Worm (Caenorhabditis elegans) whole organism, L1 larva: ENCODE data around the gene mmad-1.

ENCODE experiments used
- C16A3.4 ChIP-seq: fragments of 150-350 bp; optimal IDR thresholded peaks from 2 replicates; lab custom pipeline; 2014; ENCODE audit warnings: missing biosample characterization, missing genetic modification characterization
- F16B12.6 ChIP-seq: fragments of 150-350 bp; optimal IDR thresholded peaks from 2 replicates; lab custom pipeline; 2014; ENCODE audit warnings: missing biosample characterization, missing genetic modification characterization
- Y116A8C.19 ChIP-seq: sonication (generic microtip); optimal IDR thresholded peaks from 2 replicates; lab custom pipeline; 2016; ENCODE audit warnings: missing compliant biosample characterization, missing genetic modification characterization, borderline replicate concordance
- aha-1 ChIP-seq: fragments of 150-350 bp; optimal IDR thresholded peaks from 2 replicates; lab custom pipeline; 2014; ENCODE audit warnings: missing biosample characterization, missing genetic modification characterization
- ama-1 ChIP-seq: fragments of 150-350 bp; optimal IDR thresholded peaks from 2 replicates; lab custom pipeline; 2014
- blmp-1 ChIP-seq: fragments of 150-350 bp; optimal IDR thresholded peaks from 2 replicates; lab custom pipeline; 2014; ENCODE audit warnings: missing biosample characterization, missing genetic modification characterization
- ceh-8 ChIP-seq: fragments of 200-800 bp; sonication (Bioruptor generic); optimal IDR thresholded peaks from 2 replicates; lab custom pipeline; 2018; ENCODE audit warnings: mild to moderate bottlenecking, missing genetic modification characterization, moderate library complexity, missing compliant biosample characterization
- ceh-82 ChIP-seq, 3 experiments: fragments of 150-350 bp in 1 of 3; sonication (generic microtip) in 2 of 3; optimal IDR thresholded peaks; 2 replicates each; lab custom pipeline; 2014 to 2017; ENCODE audit warnings: missing biosample characterization in 3 of 3, missing genetic modification characterization in 3 of 3
- ceh-90 ChIP-seq: sonication (generic microtip); optimal IDR thresholded peaks from 2 replicates; lab custom pipeline; 2016; ENCODE audit warnings: missing genetic modification characterization, missing compliant biosample characterization
- ces-1 ChIP-seq: fragments of 150-350 bp; optimal IDR thresholded peaks from 2 replicates; lab custom pipeline; 2014; ENCODE audit warnings: missing biosample characterization, missing genetic modification reagents, missing genetic modification characterization
- dpl-1 ChIP-seq, 3 experiments: fragments of 150-350 bp in 2 of 3; sonication (generic microtip) in 1 of 3; optimal IDR thresholded peaks; 2 replicates each; lab custom pipeline; 2014 to 2017; ENCODE audit warnings: missing biosample characterization in 3 of 3, missing genetic modification characterization in 3 of 3, missing genetic modification reagents in 3 of 3
- dsc-1 ChIP-seq: sonication (generic microtip); optimal IDR thresholded peaks from 2 replicates; lab custom pipeline; 2016; ENCODE audit warnings: mild to moderate bottlenecking, missing genetic modification characterization, missing compliant biosample characterization
- efl-1 ChIP-seq, 4 experiments: fragments of 150-350 bp; optimal IDR thresholded peaks in 3 of 4; peaks in 1 of 4; 1 replicate in 1 of 4; 2 replicates in 3 of 4; lab custom pipeline; 2014; ENCODE audit warnings: missing biosample characterization in 2 of 4, missing genetic modification characterization in 2 of 4, missing genetic modification reagents in 2 of 4
- efl-3 ChIP-seq: fragments of 200-800 bp; sonication (Bioruptor generic); optimal IDR thresholded peaks from 2 replicates; lab custom pipeline; 2018; ENCODE audit warnings: mild to moderate bottlenecking, missing genetic modification characterization, missing compliant biosample characterization
- egl-13 ChIP-seq: sonication (generic microtip); optimal IDR thresholded peaks from 2 replicates; lab custom pipeline; 2016; ENCODE audit warnings: missing genotype, missing genetic modification reagents, missing genetic modification characterization, missing compliant biosample characterization
- egl-27 ChIP-seq, 2 experiments: fragments of 150-350 bp in 1 of 2; sonication (generic microtip); optimal IDR thresholded peaks; 3 replicates each; lab custom pipeline; 2017 to 2018; ENCODE audit warnings: missing biosample characterization in 2 of 2, missing genetic modification characterization in 2 of 2, missing genetic modification reagents in 2 of 2
- ets-5 ChIP-seq: fragments of 200-800 bp; sonication (Bioruptor generic); IDR thresholded peaks from 2 replicates; pipeline ENCODE4 v1.3.6; 2022; ENCODE audit warnings: missing genetic modification characterization, missing compliant biosample characterization
- fkh-10 ChIP-seq: sonication (generic microtip); optimal IDR thresholded peaks from 2 replicates; lab custom pipeline; 2017; ENCODE audit warnings: missing biosample characterization, missing genetic modification reagents, missing genetic modification characterization
- fkh-4 ChIP-seq: sonication (generic microtip); optimal IDR thresholded peaks from 2 replicates; lab custom pipeline; 2016; ENCODE audit warnings: missing compliant biosample characterization, missing genetic modification characterization, borderline replicate concordance
- fkh-8 ChIP-seq: sonication (generic microtip); optimal IDR thresholded peaks from 2 replicates; lab custom pipeline; 2016; ENCODE audit warnings: mild to moderate bottlenecking, missing genetic modification characterization, missing compliant biosample characterization
- fos-1 ChIP-seq: fragments of 150-350 bp; optimal IDR thresholded peaks from 2 replicates; lab custom pipeline; 2014; ENCODE audit warnings: missing biosample characterization, missing genetic modification characterization
- grh-1 ChIP-seq: fragments of 200-800 bp; sonication (Bioruptor generic); IDR thresholded peaks from 2 replicates; pipeline ENCODE4 v1.3.6; 2022; ENCODE audit warnings: missing genetic modification reagents, missing genetic modification characterization, missing compliant biosample characterization
- hpl-2 ChIP-seq: fragments of 150-350 bp; optimal IDR thresholded peaks from 2 replicates; lab custom pipeline; 2014; ENCODE audit warnings: missing biosample characterization, missing genetic modification reagents, missing genetic modification characterization
- lin-13 ChIP-seq: fragments of 150-350 bp; optimal IDR thresholded peaks from 2 replicates; lab custom pipeline; 2014; ENCODE audit warnings: missing biosample characterization, missing genetic modification reagents, missing genetic modification characterization
- lin-14 ChIP-seq: fragments of 200-800 bp; sonication (Bioruptor generic); optimal IDR thresholded peaks from 2 replicates; lab custom pipeline; 2018; ENCODE audit warnings: mild to moderate bottlenecking, missing genetic modification characterization, moderate library complexity, missing compliant biosample characterization
- lin-15B ChIP-seq: fragments of 150-350 bp; sonication (generic microtip); optimal IDR thresholded peaks from 3 replicates; lab custom pipeline; 2014; ENCODE audit warnings: missing biosample characterization, missing genetic modification characterization
- lin-35 ChIP-seq, 2 experiments: fragments of 150-350 bp; optimal IDR thresholded peaks; 2 replicates each; lab custom pipeline; 2014; ENCODE audit warnings: missing biosample characterization in 2 of 2, missing genetic modification characterization in 2 of 2, missing genetic modification reagents in 2 of 2
- lin-39 ChIP-seq: fragments of 150-350 bp; optimal IDR thresholded peaks from 2 replicates; lab custom pipeline; 2014; ENCODE audit warnings: missing biosample characterization, missing genetic modification reagents, missing genetic modification characterization
- lir-3 ChIP-seq: sonication (generic microtip); optimal IDR thresholded peaks from 2 replicates; lab custom pipeline; 2016; ENCODE audit warnings: mild to moderate bottlenecking, missing genetic modification characterization, moderate library complexity, missing compliant biosample characterization; ENCODE audit not compliant: poor library complexity
- lsy-2 ChIP-seq, 2 experiments: fragments of 150-350 bp; optimal IDR thresholded peaks; 2 replicates each; lab custom pipeline; 2014; ENCODE audit warnings: missing biosample characterization in 2 of 2, missing genetic modification characterization in 2 of 2
- mab-9 ChIP-seq: fragments of 200-800 bp; sonication (Bioruptor generic); IDR thresholded peaks from 2 replicates; pipeline ENCODE4 v1.3.6; 2022; ENCODE audit warnings: missing genetic modification reagents, missing genetic modification characterization, missing compliant biosample characterization
- mdl-1 ChIP-seq, 2 experiments: fragments of 150-350 bp; optimal IDR thresholded peaks; 2 replicates each; lab custom pipeline; 2014 to 2017; ENCODE audit warnings: missing biosample characterization in 2 of 2, missing genetic modification characterization in 2 of 2, inconsistent platforms in 1 of 2
- mef-2 ChIP-seq: fragments of 150-350 bp; optimal IDR thresholded peaks from 2 replicates; lab custom pipeline; 2014; ENCODE audit warnings: missing biosample characterization, missing genetic modification characterization
- mep-1 ChIP-seq: fragments of 150-350 bp; optimal IDR thresholded peaks from 2 replicates; lab custom pipeline; 2014; ENCODE audit warnings: missing biosample characterization, missing genetic modification characterization
- nhr-12 ChIP-seq: sonication (generic microtip); optimal IDR thresholded peaks from 2 replicates; lab custom pipeline; 2017; ENCODE audit warnings: missing biosample characterization, missing genetic modification characterization
- nhr-237 ChIP-seq: fragments of 150-350 bp; optimal IDR thresholded peaks from 2 replicates; lab custom pipeline; 2014; ENCODE audit warnings: missing biosample characterization, missing genetic modification characterization
- nhr-47 ChIP-seq: sonication (generic microtip); optimal IDR thresholded peaks from 2 replicates; lab custom pipeline; 2016; ENCODE audit warnings: mild to moderate bottlenecking, missing genetic modification characterization, moderate library complexity, missing compliant biosample characterization
- nhr-84 ChIP-seq: sonication (generic microtip); optimal IDR thresholded peaks from 2 replicates; lab custom pipeline; 2017; ENCODE audit warnings: missing biosample characterization, missing genetic modification characterization
- nhr-85 ChIP-seq: sonication (generic microtip); peaks from one replicate; lab custom pipeline; 2016; ENCODE audit warnings: missing genetic modification characterization, inconsistent platforms, missing compliant biosample characterization
- nhr-90 ChIP-seq: sonication (generic microtip); optimal IDR thresholded peaks from 2 replicates; lab custom pipeline; 2016; ENCODE audit warnings: mild to moderate bottlenecking, missing genetic modification characterization, missing compliant biosample characterization; ENCODE audit not compliant: poor library complexity
- skn-1 ChIP-seq: fragments of 150-350 bp; optimal IDR thresholded peaks from 2 replicates; lab custom pipeline; 2014; ENCODE audit warnings: missing biosample characterization, missing genetic modification characterization
- snpc-4 ChIP-seq: fragments of 150-350 bp; optimal IDR thresholded peaks from 2 replicates; lab custom pipeline; 2014; ENCODE audit warnings: missing biosample characterization, missing genetic modification characterization
- snu-23 ChIP-seq: sonication (generic microtip); optimal IDR thresholded peaks from 2 replicates; lab custom pipeline; 2016; ENCODE audit warnings: missing genetic modification characterization, missing compliant biosample characterization
- sox-4 ChIP-seq: sonication (generic microtip); optimal IDR thresholded peaks from 2 replicates; lab custom pipeline; 2016; ENCODE audit warnings: missing genetic modification characterization, missing compliant biosample characterization
- sup-37 ChIP-seq: fragments of 200-800 bp; sonication (Bioruptor generic); optimal IDR thresholded peaks from 2 replicates; lab custom pipeline; 2018; ENCODE audit warnings: mild to moderate bottlenecking, missing genetic modification characterization, missing compliant biosample characterization
- swsn-7 ChIP-seq: sonication (generic microtip); optimal IDR thresholded peaks from 2 replicates; lab custom pipeline; 2016; ENCODE audit warnings: missing genetic modification characterization, missing compliant biosample characterization
- tbx-2 ChIP-seq: sonication (generic microtip); optimal IDR thresholded peaks from 2 replicates; lab custom pipeline; 2016; ENCODE audit warnings: missing genetic modification characterization, missing compliant biosample characterization
- tlp-1 ChIP-seq: fragments of 150-350 bp; optimal IDR thresholded peaks from 2 replicates; lab custom pipeline; 2014; ENCODE audit warnings: missing biosample characterization, missing genetic modification characterization
- unc-130 ChIP-seq: fragments of 150-350 bp; optimal IDR thresholded peaks from 2 replicates; lab custom pipeline; 2017; ENCODE audit warnings: missing biosample characterization, missing genetic modification characterization, inconsistent platforms
- unc-62 ChIP-seq: fragments of 150-350 bp; optimal IDR thresholded peaks from 2 replicates; lab custom pipeline; 2014; ENCODE audit warnings: missing biosample characterization, missing genetic modification reagents, missing genetic modification characterization
- vab-15 ChIP-seq: sonication (generic microtip); optimal IDR thresholded peaks from 2 replicates; lab custom pipeline; 2017; ENCODE audit warnings: missing genotype, mild to moderate bottlenecking, missing genetic modification characterization, missing compliant biosample characterization
- zip-4 ChIP-seq: fragments of 200-800 bp; sonication (Bioruptor generic); optimal IDR thresholded peaks from 2 replicates; lab custom pipeline; 2018; ENCODE audit warnings: mild to moderate bottlenecking, missing genetic modification characterization, moderate library complexity, missing compliant biosample characterization
- ztf-11 ChIP-seq, 2 experiments: sonication (generic microtip); optimal IDR thresholded peaks; 2 replicates each; lab custom pipeline; 2016 to 2017; ENCODE audit warnings: missing genetic modification characterization in 2 of 2, missing biosample characterization in 1 of 2, missing compliant biosample characterization in 1 of 2
- ztf-4 ChIP-seq: fragments of 150-350 bp; optimal IDR thresholded peaks from 2 replicates; lab custom pipeline; 2014; ENCODE audit warnings: missing biosample characterization, missing genetic modification characterization

Gene mmad-1

ce11 chrIII:13564929-13565328, 16.1 kb upstream of the mmad-1 start, which contains the start of gene aldo-1:
Gene aldo-1 (minus strand): TSS chrIII:13564937.
- TF ChIP-seq fkh-10 (GFP tag; lab: Kevin White, UChicago): peak; percentile 53
- TF ChIP-seq C16A3.4 (tag; lab: Kevin White, UChicago): no peak
- no peak for TF ChIP-seq mef-2
- no peak for TF ChIP-seq nhr-12 (tag; lab: Kevin White, UChicago)
- TF ChIP-seq sup-37 (GFP tag; lab: Kevin White, UChicago): no peak
- TF ChIP-seq snpc-4 (tag; lab: Kevin White, UChicago): no peak
- TF ChIP-seq sox-4 (tag; lab: Kevin White, UChicago): no peak
- no peak for TF ChIP-seq lin-13 (GFP tag; lab: Kevin White, UChicago)
- TF ChIP-seq nhr-85 (tag; lab: Kevin White, UChicago): no peak
- TF ChIP-seq tlp-1 (tag; lab: Kevin White, UChicago): no peak
- no peak for TF ChIP-seq unc-130 (tag; lab: Kevin White, UChicago)
- no peak for TF ChIP-seq ceh-90 (tag; lab: Kevin White, UChicago)
- no peak for TF ChIP-seq mab-9 (GFP tag; lab: Robert Waterston, UW)
- no peak for TF ChIP-seq Y116A8C.19 (tag; lab: Kevin White, UChicago)
- no peak for TF ChIP-seq ets-5 (GFP tag; lab: Robert Waterston, UW)
- no peak for TF ChIP-seq ztf-11 (tag; optimal IDR thresholded peaks at IDR 0.05; lab: Kevin White, UChicago)
- TF ChIP-seq F16B12.6: no peak
- TF ChIP-seq lin-15B (tag; lab: Kevin White, UChicago): no peak
- TF ChIP-seq fkh-8 (tag; lab: Kevin White, UChicago): peak; percentile 24
- TF ChIP-seq egl-13 (tag; lab: Kevin White, UChicago): no peak
- TF ChIP-seq vab-15 (tag; lab: Kevin White, UChicago): no peak
- TF ChIP-seq ztf-4 (tag; lab: Kevin White, UChicago): no peak
- TF ChIP-seq aha-1 (tag; lab: Kevin White, UChicago): no peak
- peak; percentile 31 for TF ChIP-seq swsn-7 (tag; lab: Kevin White, UChicago)
- TF ChIP-seq nhr-90: no peak
- no peak for TF ChIP-seq lin-39 (tag; lab: Kevin White, UChicago)
- no peak for TF ChIP-seq nhr-237 (tag; lab: Kevin White, UChicago)
- TF ChIP-seq hpl-2: no peak
- TF ChIP-seq mdl-1 (tag; optimal IDR thresholded peaks at IDR 0.05; lab: Kevin White, UChicago): no peak
- no peak for TF ChIP-seq nhr-84 (tag; lab: Kevin White, UChicago)
- TF ChIP-seq mep-1 (tag; lab: Kevin White, UChicago): peak; percentile 30
- no peak for TF ChIP-seq lir-3 (tag; lab: Kevin White, UChicago)
- TF ChIP-seq fkh-4 (tag; lab: Kevin White, UChicago): no peak
- TF ChIP-seq ces-1 (GFP tag; lab: Kevin White, UChicago): peak; percentile 9
- TF ChIP-seq lsy-2 (tag; optimal IDR thresholded peaks at IDR 0.05; lab: Kevin White, UChicago): peak in 1 of 2 experiments; percentile 20
- TF ChIP-seq dpl-1 (GFP tag; optimal IDR thresholded peaks at IDR 0.05; lab: Kevin White, UChicago): no peak
- TF ChIP-seq unc-62 (GFP tag; lab: Kevin White, UChicago): no peak
- no peak for TF ChIP-seq tbx-2 (tag; lab: Kevin White, UChicago)
- TF ChIP-seq efl-3 (GFP tag; lab: Kevin White, UChicago): no peak
- no peak for TF ChIP-seq ama-1 (lab: Kevin White, UChicago)
- TF ChIP-seq zip-4 (GFP tag; lab: Kevin White, UChicago): no peak
- TF ChIP-seq fos-1 (tag; lab: Kevin White, UChicago): no peak
- TF ChIP-seq grh-1 (GFP tag; lab: Robert Waterston, UW): no peak
- no peak for TF ChIP-seq ceh-8
- peak; percentile 27 for TF ChIP-seq dsc-1
- peak; percentile 6 to 38 (median 24) for TF ChIP-seq ceh-82 (tag; optimal IDR thresholded peaks at IDR 0.05; lab: Kevin White, UChicago)
- no peak for TF ChIP-seq skn-1 (tag; lab: Kevin White, UChicago)
- no peak for TF ChIP-seq blmp-1
- peak; percentile 60 for TF ChIP-seq snu-23 (GFP tag; lab: Kevin White, UChicago)
- peak; percentile 13 to 14 for TF ChIP-seq efl-1 (optimal IDR thresholded peaks at IDR 0.05; lab: Kevin White, UChicago)
- TF ChIP-seq efl-1 (GFP tag; optimal IDR thresholded peaks at IDR 0.05 in 1 of 2; lab: Kevin White, UChicago): peak; percentile 3 to 68
- TF ChIP-seq lin-14 (GFP tag; lab: Kevin White, UChicago): peak; percentile 77
- TF ChIP-seq lin-35 (GFP tag; optimal IDR thresholded peaks at IDR 0.05; lab: Kevin White, UChicago): peak in 1 of 2 experiments; percentile 3
- peak; percentile 30 for TF ChIP-seq nhr-47 (tag; lab: Kevin White, UChicago)
- no peak for TF ChIP-seq egl-27 (tag; optimal IDR thresholded peaks at IDR 0.05; lab: Kevin White, UChicago)
